Worm (Caenorhabditis elegans) whole organism, L4/young adult: ENCODE results near the gene T06A1.5.

Experiments used
- W03F9.2 ChIP-seq: fragments of 150-350 bp; optimal IDR thresholded peaks from 2 replicates; lab custom pipeline; 2014; ENCODE audit warnings: missing biosample characterization, missing genetic modification characterization
- dao-5 ChIP-seq: sonication (generic microtip); optimal IDR thresholded peaks from 2 replicates; lab custom pipeline; 2016; ENCODE audit warnings: missing genotype, missing genetic modification characterization, moderate library complexity, missing compliant biosample characterization
- him-1 ChIP-seq: sonication (generic microtip); optimal IDR thresholded peaks from 2 replicates; lab custom pipeline; 2016; ENCODE audit warnings: missing genotype, missing genetic modification reagents, missing genetic modification characterization, missing compliant biosample characterization

DNA sequence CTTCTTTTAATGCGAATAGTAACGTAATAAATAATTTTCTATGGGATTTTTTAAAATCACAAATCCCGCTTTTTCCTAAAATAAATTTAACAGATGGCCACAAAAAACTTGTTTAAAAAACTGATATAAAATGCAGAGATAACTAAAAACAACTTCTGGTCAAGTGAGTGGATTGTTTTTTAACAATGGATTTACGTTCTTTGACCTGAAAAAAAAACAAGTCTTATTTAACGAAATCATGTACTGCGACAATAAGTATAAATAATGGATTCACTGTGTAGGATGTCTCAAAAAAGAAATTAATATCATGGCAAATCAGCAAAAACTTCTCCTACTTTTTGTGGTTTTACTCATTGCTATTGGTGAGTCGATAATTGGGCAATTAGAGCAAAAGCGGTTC is 30.1 kb downstream of the T06A1.5 start, which contains the start of gene fipr-25:
- no peak for TF ChIP-seq him-1 (tag; lab: Kevin White, UChicago)
- no peak for TF ChIP-seq W03F9.2 (tag; lab: Kevin White, UChicago)
- TF ChIP-seq dao-5 (tag; lab: Kevin White, UChicago): no peak
